Worm (Caenorhabditis elegans): ENCODE data around the gene hrg-1.

hrg-1 gene

DNA sequence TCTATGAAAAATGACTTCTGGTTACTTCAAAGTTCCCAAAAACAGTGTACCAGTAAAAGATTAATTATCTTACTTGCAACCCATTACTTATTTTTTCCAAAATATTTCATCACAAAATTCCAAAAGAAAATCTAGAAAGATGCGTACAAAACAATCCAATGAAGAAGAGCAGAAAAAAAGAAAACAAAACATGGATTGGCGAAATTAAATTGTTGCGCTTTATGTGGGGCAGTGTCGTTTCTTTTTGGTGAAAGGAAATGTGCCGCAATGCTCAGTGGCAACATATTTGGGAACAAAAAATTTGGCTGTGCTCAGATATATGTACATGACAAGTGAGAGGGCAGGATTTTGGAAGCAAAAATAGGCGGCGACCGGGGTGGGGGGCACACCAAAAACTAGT lies 27.4 kb downstream of the hrg-1 start:
- TF ChIP-seq unc-62 (GFP tag; optimal IDR thresholded peaks at IDR 0.05): no peak

DNA sequence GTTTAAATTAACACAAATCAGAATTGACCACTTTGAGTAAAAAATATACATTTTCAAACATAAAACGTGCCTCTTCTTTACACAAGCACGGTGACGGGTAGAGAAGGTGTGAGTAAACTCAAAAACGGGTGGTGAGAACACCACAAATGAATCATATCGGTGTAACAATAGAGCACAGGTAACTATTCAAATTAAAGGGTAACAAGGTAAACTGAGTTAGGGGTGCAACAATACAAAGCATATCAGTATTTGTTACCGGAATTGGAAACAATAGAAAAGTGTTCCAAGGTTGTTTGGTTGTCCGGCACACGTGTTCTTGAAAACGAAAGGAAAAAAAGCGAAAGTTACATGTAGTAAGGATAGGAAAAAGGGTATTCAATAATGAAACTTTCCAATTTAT lies 33.7 kb downstream of the hrg-1 start:
- no peak for TF ChIP-seq unc-62 (GFP tag; optimal IDR thresholded peaks at IDR 0.05)

DNA sequence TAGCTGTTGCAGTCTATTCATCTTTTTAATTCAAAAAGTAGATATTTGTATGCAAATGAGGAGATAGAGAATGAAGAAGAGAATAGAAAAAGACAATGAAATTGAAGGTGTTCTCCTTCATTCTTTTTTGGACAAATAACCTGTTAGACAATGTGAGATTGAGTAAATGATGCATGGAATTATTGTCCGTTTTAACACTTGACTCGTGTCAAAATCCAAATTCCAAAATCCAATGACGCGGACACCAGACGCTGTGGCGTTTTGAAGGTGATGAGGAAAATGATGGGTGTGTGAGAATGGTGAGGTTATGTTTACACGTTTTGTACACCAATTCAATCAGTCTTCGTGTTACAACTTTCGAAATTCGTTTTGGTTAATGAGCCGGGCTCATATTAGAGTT lies 36.9 kb downstream of the hrg-1 start:
- TF ChIP-seq unc-62 (GFP tag; optimal IDR thresholded peaks at IDR 0.05): no peak

DNA sequence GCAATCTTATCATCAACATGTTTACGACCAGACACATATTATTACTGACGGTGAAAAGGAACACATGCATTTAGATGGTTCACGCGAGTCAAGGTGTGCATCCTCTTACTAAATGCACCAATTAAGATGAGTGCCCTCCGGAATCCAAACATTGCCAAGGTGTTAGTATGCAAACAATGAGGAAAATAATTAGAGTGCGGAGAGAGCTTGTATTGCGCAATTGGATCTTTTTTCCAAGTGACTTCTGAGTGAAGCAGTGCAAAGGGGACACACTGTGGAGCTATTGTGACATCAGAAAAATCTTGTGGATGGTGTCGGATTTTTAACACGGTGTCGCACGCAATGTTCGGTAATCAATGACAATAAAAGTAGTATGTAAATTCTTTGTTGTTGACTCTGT lies 38.8 kb downstream of the hrg-1 start:
- TF ChIP-seq unc-62 (GFP tag; optimal IDR thresholded peaks at IDR 0.05): no peak

DNA sequence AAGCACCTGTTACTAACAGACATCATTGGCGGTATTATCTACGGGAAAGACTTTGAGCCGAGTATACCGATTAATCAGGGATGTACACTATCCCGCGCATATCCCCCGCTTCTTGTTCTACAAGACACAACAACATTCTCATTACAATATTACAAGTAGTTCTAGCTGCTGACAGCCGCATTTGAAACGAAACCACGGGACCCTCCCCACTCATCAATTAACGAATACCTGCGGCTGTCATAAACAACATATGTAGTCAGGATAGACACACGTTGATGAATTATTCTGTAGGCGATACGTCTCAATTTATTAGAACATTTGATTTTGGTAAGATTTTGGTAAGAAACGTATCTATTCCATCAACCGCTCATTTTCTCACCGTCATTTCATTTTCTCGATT lies 39.3 kb downstream of the hrg-1 start:
- no peak for TF ChIP-seq unc-62 (GFP tag; optimal IDR thresholded peaks at IDR 0.05)

DNA sequence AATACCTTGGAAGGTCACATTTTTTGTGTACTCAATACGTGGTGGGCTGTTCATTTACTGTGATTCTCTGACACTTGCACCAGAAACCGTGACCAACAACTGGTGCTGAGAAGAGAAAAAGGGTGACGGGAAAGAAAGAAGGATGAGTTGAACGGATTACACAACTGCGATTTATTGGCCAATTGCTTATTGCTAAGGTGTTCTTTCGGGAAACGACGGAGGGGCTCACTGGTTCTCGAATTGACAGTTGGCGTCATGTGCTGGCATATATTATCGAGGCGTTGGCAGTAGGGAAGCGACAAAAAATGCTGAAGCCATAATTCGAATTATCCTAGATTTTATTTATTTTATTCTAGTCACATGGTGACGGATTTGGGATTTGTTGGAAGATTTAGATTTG lies 41.9 kb downstream of the hrg-1 start:
- TF ChIP-seq unc-62 (GFP tag; optimal IDR thresholded peaks at IDR 0.05): no peak

DNA sequence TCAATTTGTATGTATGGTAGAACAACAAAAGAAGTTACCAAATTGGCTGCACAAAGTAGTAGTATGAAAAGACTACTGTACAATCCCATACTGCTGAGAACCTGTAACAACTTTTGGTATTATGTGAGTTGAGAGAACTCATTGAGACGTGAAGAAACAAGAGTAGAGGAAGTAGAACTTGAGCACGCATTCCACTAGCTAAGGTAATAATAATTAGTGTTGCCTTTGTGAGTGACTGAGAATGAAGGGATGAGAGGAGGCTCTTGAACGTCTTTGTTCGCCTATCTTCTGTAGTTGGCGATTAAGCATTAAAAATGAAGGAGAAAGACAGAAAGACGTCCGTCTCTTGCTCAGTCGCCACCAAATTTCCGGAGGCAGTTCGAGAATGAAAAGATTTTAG lies 42.5 kb downstream of the hrg-1 start, which contains the start of gene C16B8.4:
C16B8.4 (minus strand) TSS at position 101 of the 400 bp plus-strand sequence.
- no peak for TF ChIP-seq unc-62 (GFP tag; optimal IDR thresholded peaks at IDR 0.05)

DNA sequence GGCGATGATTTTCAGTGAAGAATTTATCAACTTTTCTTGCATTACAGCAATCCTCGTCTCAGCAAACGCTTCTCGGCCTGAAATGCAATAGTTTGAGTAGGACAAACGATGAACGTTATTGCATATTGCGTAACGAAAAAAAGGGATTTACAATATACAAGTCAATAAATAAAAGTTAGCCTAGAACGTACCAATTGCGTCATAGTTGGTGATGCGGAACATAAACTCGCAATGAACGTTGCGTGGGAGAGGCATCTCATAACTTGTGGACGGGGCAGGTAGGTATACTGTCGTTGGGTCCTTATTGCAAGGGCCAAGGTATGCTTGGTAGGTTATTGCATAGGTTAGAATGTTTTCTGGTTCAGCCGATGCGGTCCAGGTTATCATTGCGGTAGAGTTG lies 45.2 kb downstream of the hrg-1 start:
- TF ChIP-seq unc-62 (GFP tag; optimal IDR thresholded peaks at IDR 0.05): no peak

DNA sequence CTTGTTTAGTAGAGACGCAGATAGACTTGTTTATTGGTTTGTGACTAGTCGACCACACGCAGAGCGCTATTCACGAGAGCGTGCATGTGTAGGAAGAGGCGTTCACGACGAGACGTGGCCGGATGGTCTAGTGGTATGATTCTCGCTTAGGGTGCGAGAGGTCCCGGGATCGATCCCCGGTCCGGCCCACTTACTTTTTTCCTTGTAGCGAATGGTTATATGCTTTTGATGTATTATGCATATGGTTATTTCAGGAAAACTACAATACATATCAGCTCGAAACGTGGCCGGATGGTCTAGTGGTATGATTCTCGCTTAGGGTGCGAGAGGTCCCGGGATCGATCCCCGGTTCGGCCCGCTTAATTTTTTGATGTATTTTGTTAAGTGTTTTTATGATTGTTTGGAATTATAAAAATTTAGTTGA lies 46.0 kb downstream of the hrg-1 start:
- no peak for TF ChIP-seq unc-62 (GFP tag; optimal IDR thresholded peaks at IDR 0.05)

DNA sequence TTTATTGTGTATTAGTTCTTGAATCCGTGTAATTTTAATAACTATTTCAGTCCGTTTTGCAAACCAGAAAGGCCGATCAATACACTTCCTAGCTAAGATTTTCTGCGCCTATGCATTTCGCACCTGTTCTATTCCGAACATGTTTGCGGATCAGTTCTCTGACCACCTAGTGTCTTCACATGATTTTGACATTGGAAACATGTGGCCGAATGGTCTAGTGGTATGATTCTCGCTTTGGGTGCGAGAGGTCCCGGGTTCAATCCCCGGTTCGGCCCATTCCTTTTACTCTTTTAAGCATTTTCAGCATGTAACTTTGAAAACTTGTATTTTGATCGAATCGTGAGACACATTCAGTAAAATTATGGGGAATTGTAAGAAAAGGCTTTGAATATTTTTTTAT lies 46.7 kb downstream of the hrg-1 start:
- no peak for TF ChIP-seq unc-62 (GFP tag; optimal IDR thresholded peaks at IDR 0.05)

DNA sequence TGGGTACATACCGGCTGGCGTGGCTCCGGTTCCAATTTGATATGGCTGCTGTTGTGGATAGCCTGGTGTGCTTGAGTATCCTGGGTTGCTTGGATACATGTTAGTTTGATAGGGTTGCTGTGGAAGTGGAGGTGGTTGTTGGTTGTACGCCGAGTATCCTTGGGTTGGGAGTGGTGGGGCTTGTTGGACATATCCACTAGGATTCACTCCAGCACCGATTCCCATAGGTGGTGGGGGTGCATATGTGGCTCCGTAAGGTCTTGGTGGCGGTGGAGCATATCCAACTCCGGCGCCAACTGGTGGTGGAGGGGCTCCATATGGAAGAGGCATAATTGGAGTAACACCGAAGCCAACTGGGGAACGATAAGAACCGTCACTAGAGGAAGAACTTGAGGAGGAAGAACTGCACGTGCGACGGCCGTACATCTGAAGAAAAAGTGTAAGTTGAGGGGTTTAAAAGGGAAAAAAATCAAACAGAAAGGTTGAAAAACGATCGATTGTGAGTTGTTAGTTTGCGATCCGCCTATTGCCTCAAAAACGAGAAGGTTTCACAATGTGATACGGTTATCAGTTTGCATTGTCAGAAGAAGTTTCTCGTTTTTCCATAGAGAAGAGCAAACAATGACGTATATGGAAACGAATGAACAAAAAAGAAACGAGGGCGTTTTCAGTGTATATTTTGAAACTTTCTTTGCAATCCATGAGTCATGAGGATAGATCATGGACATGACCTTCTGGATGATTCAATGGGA lies 47.6 kb downstream of the hrg-1 start, which contains the start of gene C16B8.3:
C16B8.3 (minus strand) TSS at position 426 of the 752 bp plus-strand sequence.
- no peak for TF ChIP-seq unc-62 (GFP tag; optimal IDR thresholded peaks at IDR 0.05)

DNA sequence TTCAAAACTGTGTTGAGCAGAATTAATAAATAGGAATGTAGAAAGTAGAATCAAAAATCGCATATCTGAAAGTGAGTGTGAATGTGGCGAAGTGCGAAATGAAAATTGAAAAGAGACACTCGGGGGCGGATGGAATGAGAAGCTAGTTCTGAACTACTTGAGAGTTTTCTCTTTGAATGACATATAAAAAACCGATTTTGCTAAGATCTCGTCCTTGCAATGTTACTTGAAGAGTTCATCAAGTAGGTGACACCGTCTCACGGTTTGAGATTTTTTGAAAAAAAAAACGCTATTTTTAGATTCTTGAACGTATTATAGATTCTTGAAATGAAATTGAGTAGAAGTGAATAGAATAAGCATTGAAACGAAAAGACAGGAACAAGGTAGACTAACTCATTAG lies 49.7 kb downstream of the hrg-1 start, which contains the start of gene C16B8.2:
C16B8.2 (minus strand) TSS at position 101 of the 400 bp plus-strand sequence.
- no peak for TF ChIP-seq unc-62 (GFP tag; optimal IDR thresholded peaks at IDR 0.05)

DNA sequence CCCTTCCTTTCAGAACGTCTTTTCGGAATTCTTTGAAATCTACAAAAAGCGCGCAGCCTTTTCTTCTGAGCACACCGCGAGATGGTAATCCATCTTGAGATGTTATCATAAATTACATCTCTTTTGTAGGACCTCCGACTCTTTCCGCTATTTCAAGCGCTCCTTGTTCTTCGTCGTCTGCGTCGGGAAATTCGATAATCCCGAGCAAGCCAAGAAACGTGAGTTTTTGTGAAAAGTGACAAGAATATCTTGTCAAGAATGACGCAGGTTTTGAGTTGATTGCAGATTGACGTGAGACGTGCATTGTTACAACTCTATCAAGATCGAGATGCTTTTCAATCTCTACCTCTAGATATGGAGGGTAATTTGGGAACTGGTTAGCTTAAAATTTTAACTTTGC lies 55.7 kb downstream of the hrg-1 start:
- TF ChIP-seq unc-62 (GFP tag; optimal IDR thresholded peaks at IDR 0.05): no peak

DNA sequence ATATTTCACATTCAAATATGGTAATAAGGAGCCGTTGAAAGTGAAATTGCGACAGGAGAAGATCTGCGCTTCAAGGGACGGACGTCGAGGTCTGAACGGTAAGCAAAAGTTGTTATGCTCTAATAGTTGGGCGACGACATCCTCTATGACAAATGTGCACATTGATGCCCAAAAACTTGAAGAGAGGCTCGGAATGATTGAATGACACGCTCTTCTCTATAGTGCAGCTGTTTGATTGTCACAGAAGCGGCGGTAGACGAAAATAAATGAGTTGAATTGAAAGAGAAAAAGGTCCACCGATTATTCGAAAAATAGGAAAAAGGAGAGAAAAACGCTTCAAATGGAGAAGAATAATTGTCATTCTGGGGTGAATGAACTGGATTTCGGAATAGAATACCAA lies 56.8 kb downstream of the hrg-1 start:
- TF ChIP-seq unc-62 (GFP tag; optimal IDR thresholded peaks at IDR 0.05): no peak

DNA sequence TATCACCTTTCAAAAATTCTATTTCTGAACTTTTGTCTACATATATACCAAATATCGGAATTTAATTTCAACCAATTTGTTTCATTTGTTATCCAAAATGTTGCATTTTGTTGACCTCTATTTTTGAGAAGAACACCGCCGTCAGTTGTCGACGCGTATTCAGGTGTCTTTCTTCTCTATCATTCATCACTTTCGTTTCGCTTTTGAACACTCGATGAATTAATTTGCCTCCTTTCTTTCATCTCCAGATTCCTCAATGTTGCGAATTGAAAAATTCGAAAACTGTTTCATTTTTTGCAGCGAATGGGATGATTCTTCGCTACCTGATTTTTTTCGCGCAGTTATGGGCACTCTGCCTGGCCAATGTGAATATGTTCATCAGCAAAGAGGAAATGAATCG lies 57.8 kb downstream of the hrg-1 start, which contains the start of gene lin-18:
lin-18 (plus strand) TSS at position 301 of the 400 bp plus-strand sequence.
- TF ChIP-seq unc-62 (GFP tag; optimal IDR thresholded peaks at IDR 0.05): no peak
